Worm (Caenorhabditis elegans) whole organism, mixed stage, embryonic: ENCODE results near the gene dhhc-5.
A peak's percentile ranks its signal among the peaks of the same experiment; 100 is the strongest.

ENCODE experiments used
- bed-3 ChIP-seq: fragments of 200-800 bp; sonication (Bioruptor generic); optimal IDR thresholded peaks from 3 replicates; lab custom pipeline; 2018; ENCODE audit warnings: mild to moderate bottlenecking, missing genetic modification characterization, moderate library complexity, missing compliant biosample characterization
- blmp-1 ChIP-seq: fragments of 150-350 bp; optimal IDR thresholded peaks from 2 replicates; lab custom pipeline; 2014; ENCODE audit warnings: missing biosample characterization, missing genetic modification characterization
- ceh-43 ChIP-seq: fragments of 200-800 bp; sonication (Bioruptor generic); optimal IDR thresholded peaks from 2 replicates; lab custom pipeline; 2018; ENCODE audit warnings: mild to moderate bottlenecking, missing genetic modification characterization, moderate library complexity, missing compliant biosample characterization
- ces-1 ChIP-seq: fragments of 150-350 bp; optimal IDR thresholded peaks from 2 replicates; lab custom pipeline; 2014; ENCODE audit warnings: missing biosample characterization, missing genetic modification reagents, missing genetic modification characterization
- drap-1 ChIP-seq: fragments of 200-800 bp; sonication (Bioruptor generic); optimal IDR thresholded peaks from 3 replicates; lab custom pipeline; 2018; ENCODE audit warnings: mild to moderate bottlenecking, missing genetic modification characterization, missing compliant biosample characterization
- elt-3 ChIP-seq: fragments of 150-350 bp; optimal IDR thresholded peaks from 2 replicates; lab custom pipeline; 2014; ENCODE audit warnings: missing biosample characterization, missing genetic modification characterization
- flh-1 ChIP-seq: fragments of 200-800 bp; sonication (Bioruptor generic); optimal IDR thresholded peaks from 2 replicates; lab custom pipeline; 2018; ENCODE audit warnings: mild to moderate bottlenecking, missing genetic modification characterization, moderate library complexity, missing compliant biosample characterization
- hlh-1 ChIP-seq: fragments of 150-350 bp; optimal IDR thresholded peaks from 2 replicates; lab custom pipeline; 2014; ENCODE audit warnings: missing biosample characterization, missing genetic modification reagents, missing genetic modification characterization
- lin-13 ChIP-seq: fragments of 150-350 bp; optimal IDR thresholded peaks from 2 replicates; lab custom pipeline; 2014; ENCODE audit warnings: missing biosample characterization, missing genetic modification characterization
- lin-32 ChIP-seq: fragments of 200-800 bp; sonication (Bioruptor generic); optimal IDR thresholded peaks from 2 replicates; lab custom pipeline; 2018; ENCODE audit warnings: mild to moderate bottlenecking, missing genetic modification characterization, missing compliant biosample characterization
- lsy-2 ChIP-seq: fragments of 150-350 bp; optimal IDR thresholded peaks from 2 replicates; lab custom pipeline; 2014; ENCODE audit warnings: missing biosample characterization, missing genetic modification characterization
- mab-5 ChIP-seq: fragments of 150-350 bp; optimal IDR thresholded peaks from 2 replicates; lab custom pipeline; 2014; ENCODE audit warnings: missing biosample characterization, missing genetic modification characterization
- nhr-12 ChIP-seq: fragments of 150-350 bp; optimal IDR thresholded peaks from 2 replicates; lab custom pipeline; 2014; ENCODE audit warnings: missing biosample characterization, missing genetic modification characterization
- nhr-2 ChIP-seq: fragments of 150-350 bp; optimal IDR thresholded peaks from 2 replicates; lab custom pipeline; 2014; ENCODE audit warnings: missing biosample characterization, missing genetic modification characterization
- nhr-237 ChIP-seq: fragments of 150-350 bp; optimal IDR thresholded peaks from 2 replicates; lab custom pipeline; 2014; ENCODE audit warnings: missing biosample characterization, missing genetic modification characterization
- nhr-28 ChIP-seq: fragments of 150-350 bp; optimal IDR thresholded peaks from 2 replicates; lab custom pipeline; 2014; ENCODE audit warnings: missing biosample characterization, missing genetic modification characterization
- nhr-76 ChIP-seq: sonication (generic microtip); optimal IDR thresholded peaks from 2 replicates; lab custom pipeline; 2017; ENCODE audit warnings: missing biosample characterization, missing genetic modification characterization
- pha-4 ChIP-seq: fragments of 150-350 bp; optimal IDR thresholded peaks from 2 replicates; lab custom pipeline; 2018; ENCODE audit warnings: missing biosample characterization, missing genetic modification reagents, missing genetic modification characterization
- sem-2 ChIP-seq: fragments of 200-800 bp; sonication (Bioruptor generic); optimal IDR thresholded peaks from 2 replicates; lab custom pipeline; 2018; ENCODE audit warnings: mild to moderate bottlenecking, missing genetic modification characterization, missing compliant biosample characterization
- snpc-4 ChIP-seq: fragments of 150-350 bp; optimal IDR thresholded peaks from 2 replicates; lab custom pipeline; 2014; ENCODE audit warnings: missing biosample characterization, missing genetic modification characterization
- sptf-1 ChIP-seq: sonication (generic microtip); optimal IDR thresholded peaks from 2 replicates; lab custom pipeline; 2017; ENCODE audit warnings: mild to moderate bottlenecking, missing genetic modification characterization, moderate library complexity, missing compliant biosample characterization
- unc-39 ChIP-seq: fragments of 150-350 bp; optimal IDR thresholded peaks from 2 replicates; lab custom pipeline; 2014; ENCODE audit warnings: missing biosample characterization, missing genetic modification characterization
- unc-62 ChIP-seq: fragments of 150-350 bp; optimal IDR thresholded peaks from 2 replicates; lab custom pipeline; 2014; ENCODE audit warnings: missing biosample characterization, missing genetic modification reagents, missing genetic modification characterization
- zip-8 ChIP-seq: fragments of 150-350 bp; optimal IDR thresholded peaks from 2 replicates; lab custom pipeline; 2014; ENCODE audit warnings: missing biosample characterization, missing genetic modification characterization
- ztf-11 ChIP-seq: fragments of 150-350 bp; optimal IDR thresholded peaks from 2 replicates; lab custom pipeline; 2014; ENCODE audit warnings: missing biosample characterization, missing genetic modification characterization

dhhc-5 gene

DNA sequence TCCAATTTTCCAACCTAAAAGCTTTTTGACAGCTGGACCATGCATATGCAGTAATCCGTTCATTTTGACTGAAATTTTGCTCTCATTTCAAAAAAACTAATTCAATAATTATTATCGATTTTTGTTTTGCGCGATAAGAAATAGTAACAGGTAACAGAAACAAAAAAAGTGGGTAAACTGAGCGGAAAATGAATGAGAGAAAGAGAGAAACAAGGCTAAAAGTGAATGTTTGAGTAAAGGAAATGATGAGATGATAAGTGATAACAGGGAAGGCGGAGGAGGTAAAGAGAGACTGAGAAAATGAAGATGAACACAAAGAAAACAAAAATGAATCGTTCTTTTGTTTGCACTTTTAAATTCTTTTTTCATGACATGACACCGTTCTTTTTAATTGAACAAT, 15.0 kb upstream of the dhhc-5 start, which contains the start of gene sma-3:
TSS of gene sma-3 (minus strand) at position 68 of the 400 bp plus-strand sequence.
- TF ChIP-seq sem-2 (GFP tag; lab: Kevin White, UChicago) (no peak), ceh-43 (GFP tag; lab: Kevin White, UChicago) (no peak), sptf-1 (tag; lab: Kevin White, UChicago) (no peak), mab-5 (no peak), blmp-1 (tag; lab: Kevin White, UChicago) (peak; percentile 47), lin-13 (no peak), zip-8 (tag; lab: Kevin White, UChicago) (no peak)

- no peak for TF ChIP-seq nhr-237 (tag; lab: Kevin White, UChicago)
- no peak for TF ChIP-seq sem-2 (GFP tag; lab: Kevin White, UChicago)
- TF ChIP-seq flh-1, result no peak
- no peak for TF ChIP-seq nhr-12 (tag; lab: Kevin White, UChicago)
- TF ChIP-seq lsy-2 (tag; lab: Kevin White, UChicago), result no peak
- no peak for TF ChIP-seq hlh-1
- TF ChIP-seq sptf-1 (tag; lab: Kevin White, UChicago), result no peak
- TF ChIP-seq unc-39 (tag; lab: Kevin White, UChicago), result no peak
- no peak for TF ChIP-seq lin-13
- TF ChIP-seq nhr-76 (tag; lab: Kevin White, UChicago), result no peak
Observed at ce11 chrIII:6859482-6859881, 10.6 kb upstream of the dhhc-5 start, which contains the start of gene clec-158. Gene clec-158, minus strand, starts transcription at chrIII:6859582.

DNA sequence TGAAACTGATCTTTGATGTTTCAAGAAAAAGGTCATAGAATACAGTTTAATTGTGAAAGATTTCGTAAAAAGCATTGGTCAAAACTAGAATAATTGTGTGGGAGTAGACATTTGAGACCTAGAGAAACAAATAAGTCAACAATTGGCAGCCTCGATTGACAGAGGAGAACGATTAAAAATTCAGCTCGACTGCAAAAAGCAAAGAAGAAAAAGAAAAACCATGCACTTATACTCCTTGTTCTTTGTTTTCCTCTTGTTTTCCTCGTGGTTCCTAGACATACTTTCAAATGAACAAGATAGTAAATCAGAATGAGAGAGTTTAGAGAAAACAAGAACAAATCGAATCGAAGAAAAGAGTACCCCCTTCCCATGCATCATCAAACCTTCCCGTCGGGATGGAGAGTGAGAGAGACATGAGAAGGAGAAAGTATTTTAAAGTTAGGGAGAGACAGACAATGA, 8.6 kb upstream of the dhhc-5 start:
- TF ChIP-seq nhr-12 (tag; lab: Kevin White, UChicago) (no peak), unc-62 (GFP tag; lab: Kevin White, UChicago) (no peak), nhr-2 (tag; lab: Kevin White, UChicago) (no peak)

DNA sequence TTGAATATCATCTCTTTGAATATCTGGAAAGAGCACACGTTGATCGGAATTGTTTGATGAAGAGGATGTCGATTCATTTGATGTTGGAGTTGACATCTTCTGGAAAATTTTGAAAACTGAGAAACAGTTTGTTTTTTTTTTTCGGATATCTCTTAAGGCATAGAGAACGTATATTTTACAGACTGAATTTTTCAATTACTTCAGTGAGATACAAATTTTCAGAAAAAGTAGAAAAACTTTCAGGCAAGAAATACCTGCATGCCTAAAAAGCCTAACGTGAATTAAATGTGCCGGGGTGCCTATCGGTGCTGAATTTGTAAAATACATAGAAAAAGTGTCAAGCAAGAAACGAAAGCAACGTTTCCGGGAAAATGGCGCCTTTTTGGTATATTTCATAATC, 7.8 kb upstream of the dhhc-5 start, which contains the start of gene zak-1:
TSS of gene zak-1 (minus strand) at position 101 of the 400 bp plus-strand sequence.
- TF ChIP-seq elt-3 (tag; lab: Kevin White, UChicago) (no peak), unc-62 (GFP tag; lab: Kevin White, UChicago) (no peak)

- no peak for TF ChIP-seq drap-1 (GFP tag; lab: Kevin White, UChicago)
Observed at ce11 chrIII:6850255-6850654, 1.4 kb upstream of the dhhc-5 start, which contains the start of gene srv-1. Gene srv-1, plus strand, starts transcription at chrIII:6850385.

- no peak for TF ChIP-seq nhr-76 (tag; lab: Kevin White, UChicago)
- TF ChIP-seq ztf-11 (tag; lab: Kevin White, UChicago), result no peak
- no peak for TF ChIP-seq sem-2 (GFP tag; lab: Kevin White, UChicago)
- TF ChIP-seq unc-39 (tag; lab: Kevin White, UChicago), result no peak
- TF ChIP-seq snpc-4 (tag; lab: Kevin White, UChicago), result no peak
- no peak for TF ChIP-seq nhr-28 (tag; lab: Kevin White, UChicago)
- no peak for TF ChIP-seq bed-3 (GFP tag; lab: Kevin White, UChicago)
- TF ChIP-seq, all 35 proteins: peak for 0
Observed at ce11 chrIII:6839091-6839490, 9.8 kb downstream of the dhhc-5 start.

DNA sequence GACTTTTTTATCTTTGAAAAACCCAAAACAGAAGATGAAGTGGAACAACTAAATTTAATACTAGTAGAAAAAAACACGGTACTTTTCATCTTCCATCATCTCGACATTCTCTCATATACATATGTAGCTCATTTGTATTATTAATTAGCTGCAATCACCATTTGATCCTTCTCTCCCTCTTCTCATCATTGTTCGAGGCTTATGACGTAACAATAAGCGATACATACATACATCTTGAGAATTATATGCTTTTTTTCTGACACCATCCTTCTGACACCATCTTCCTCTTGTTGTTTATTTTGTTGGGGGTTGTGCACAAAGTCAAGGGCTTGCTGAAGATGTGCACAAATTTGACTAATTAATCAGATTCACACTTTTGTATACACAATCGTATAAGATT, 11.5 kb downstream of the dhhc-5 start:
- TF ChIP-seq nhr-12 (tag; lab: Kevin White, UChicago) (no peak), zip-8 (tag; lab: Kevin White, UChicago) (peak; percentile 90), ces-1 (GFP tag; lab: Kevin White, UChicago) (peak; percentile 39)

DNA sequence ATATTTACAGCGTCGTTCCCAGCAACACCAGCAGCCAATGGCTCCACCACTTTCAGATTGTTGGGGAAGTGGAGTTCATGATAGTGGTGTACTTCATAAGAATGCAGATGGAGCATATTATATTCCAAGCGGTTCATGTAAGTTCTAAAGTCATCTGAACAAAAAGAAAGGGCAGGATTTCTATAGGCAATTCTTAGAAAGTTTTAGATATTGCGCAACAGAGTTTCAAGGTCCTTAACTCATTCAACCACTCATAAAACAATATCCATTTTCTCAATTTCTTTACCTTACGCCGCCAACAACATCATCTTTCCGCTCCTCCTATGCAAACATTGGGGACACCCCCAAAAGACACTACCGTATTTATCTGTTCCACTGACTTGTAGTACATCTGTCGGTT, 17.5 kb downstream of the dhhc-5 start:
- TF ChIP-seq lin-32 (GFP tag; lab: Kevin White, UChicago) (no peak), pha-4 (tag; lab: Kevin White, UChicago) (peak; percentile 4), zip-8 (tag; lab: Kevin White, UChicago) (peak; percentile 92)
